Worm (Caenorhabditis elegans) whole organism, L3 larva: ENCODE data around the gene mrps-23.

Experiments
- R02D3.7 ChIP-seq: fragments of 150-350 bp; optimal IDR thresholded peaks from 2 replicates; lab custom pipeline; 2014; ENCODE audit warnings: missing biosample characterization, missing genetic modification characterization
- ceh-16 ChIP-seq: sonication (generic microtip); optimal IDR thresholded peaks from 2 replicates; lab custom pipeline; 2017; ENCODE audit warnings: missing biosample characterization, missing genetic modification characterization
- ceh-28 ChIP-seq: fragments of 150-350 bp; optimal IDR thresholded peaks from 2 replicates; lab custom pipeline; 2014; ENCODE audit warnings: missing biosample characterization, missing genetic modification reagents, missing genetic modification characterization
- egl-27 ChIP-seq: sonication (generic microtip); optimal IDR thresholded peaks from 4 replicates; lab custom pipeline; 2017; ENCODE audit warnings: missing biosample characterization, missing genetic modification reagents, missing genetic modification characterization
- egl-5 ChIP-seq: fragments of 150-350 bp; optimal IDR thresholded peaks from 2 replicates; lab custom pipeline; 2017; ENCODE audit warnings: missing biosample characterization, missing genetic modification reagents, missing genetic modification characterization, inconsistent platforms
- elt-1 ChIP-seq: fragments of 150-350 bp; optimal IDR thresholded peaks from 2 replicates; lab custom pipeline; 2014; ENCODE audit warnings: missing biosample characterization, missing genetic modification characterization
- elt-2 ChIP-seq: sonication (generic microtip); optimal IDR thresholded peaks from 2 replicates; lab custom pipeline; 2016; ENCODE audit warnings: missing genetic modification reagents, mild to moderate bottlenecking, missing genetic modification characterization, missing compliant biosample characterization
- eor-1 ChIP-seq, 2 experiments: fragments of 150-350 bp; optimal IDR thresholded peaks; 2 replicates each; lab custom pipeline; 2014 to 2018; ENCODE audit warnings: missing biosample characterization in 2 of 2, missing genetic modification characterization in 2 of 2
- fkh-2 ChIP-seq: fragments of 150-350 bp; optimal IDR thresholded peaks from 2 replicates; lab custom pipeline; 2014; ENCODE audit warnings: missing biosample characterization, missing genetic modification reagents, missing genetic modification characterization
- fos-1 ChIP-seq: fragments of 150-350 bp; optimal IDR thresholded peaks from 2 replicates; lab custom pipeline; 2014; ENCODE audit warnings: missing biosample characterization, missing genetic modification characterization
- hmg-11 ChIP-seq: sonication (generic microtip); optimal IDR thresholded peaks from 2 replicates; lab custom pipeline; 2016; ENCODE audit warnings: missing genetic modification characterization, missing compliant biosample characterization
- jun-1 ChIP-seq: fragments of 150-350 bp; optimal IDR thresholded peaks from 2 replicates; lab custom pipeline; 2014; ENCODE audit warnings: missing biosample characterization, missing genetic modification reagents, missing genetic modification characterization
- lin-15B ChIP-seq: fragments of 150-350 bp; optimal IDR thresholded peaks from 2 replicates; lab custom pipeline; 2014; ENCODE audit warnings: missing biosample characterization, missing genetic modification characterization
- lin-39 ChIP-seq: fragments of 150-350 bp; optimal IDR thresholded peaks from 2 replicates; lab custom pipeline; 2018; ENCODE audit warnings: missing biosample characterization, missing genetic modification reagents, missing genetic modification characterization
- lsy-12 ChIP-seq: sonication (generic microtip); optimal IDR thresholded peaks from 2 replicates; lab custom pipeline; 2016; ENCODE audit warnings: mild to moderate bottlenecking, missing genetic modification characterization, missing compliant biosample characterization
- mdl-1 ChIP-seq: fragments of 150-350 bp; optimal IDR thresholded peaks from 2 replicates; lab custom pipeline; 2014; ENCODE audit warnings: missing biosample characterization, missing genetic modification characterization
- mml-1 ChIP-seq: fragments of 150-350 bp; sonication (generic microtip); optimal IDR thresholded peaks from 3 replicates; lab custom pipeline; 2014; ENCODE audit warnings: missing biosample characterization, missing genetic modification characterization
- nfya-1 ChIP-seq: sonication (generic microtip); optimal IDR thresholded peaks from 2 replicates; lab custom pipeline; 2017; ENCODE audit warnings: missing genetic modification characterization, mild to moderate bottlenecking, missing compliant biosample characterization, antibody characterized with exemption, moderate library complexity; ENCODE audit not compliant: insufficient read depth
- nhr-11 ChIP-seq: fragments of 150-350 bp; optimal IDR thresholded peaks from 2 replicates; lab custom pipeline; 2014; ENCODE audit warnings: missing biosample characterization, missing genetic modification characterization
- nhr-12 ChIP-seq: fragments of 150-350 bp; optimal IDR thresholded peaks from 2 replicates; lab custom pipeline; 2014; ENCODE audit warnings: missing biosample characterization, missing genetic modification characterization
- nhr-23 ChIP-seq: fragments of 150-350 bp; optimal IDR thresholded peaks from 2 replicates; lab custom pipeline; 2014; ENCODE audit warnings: missing biosample characterization, missing genetic modification reagents, missing genetic modification characterization
- nhr-237 ChIP-seq: fragments of 150-350 bp; optimal IDR thresholded peaks from 2 replicates; lab custom pipeline; 2014; ENCODE audit warnings: missing biosample characterization, missing genetic modification characterization
- nhr-25 ChIP-seq: sonication (generic microtip); optimal IDR thresholded peaks from 2 replicates; lab custom pipeline; 2017; ENCODE audit warnings: missing biosample characterization, missing genetic modification characterization
- nhr-28 ChIP-seq: fragments of 150-350 bp; optimal IDR thresholded peaks from 2 replicates; lab custom pipeline; 2014; ENCODE audit warnings: missing biosample characterization, missing genetic modification characterization
- nhr-43 ChIP-seq: sonication (generic microtip); optimal IDR thresholded peaks from 2 replicates; lab custom pipeline; 2016; ENCODE audit warnings: mild to moderate bottlenecking, missing genetic modification characterization, missing compliant biosample characterization; ENCODE audit not compliant: poor library complexity, severe bottlenecking
- nhr-76 ChIP-seq: fragments of 150-350 bp; sonication (generic microtip); optimal IDR thresholded peaks from 5 replicates; lab custom pipeline; 2014; ENCODE audit warnings: missing biosample characterization, missing genetic modification characterization
- nhr-77 ChIP-seq: fragments of 150-350 bp; optimal IDR thresholded peaks from 2 replicates; lab custom pipeline; 2014; ENCODE audit warnings: missing biosample characterization, missing genetic modification characterization
- pha-4 ChIP-seq: fragments of 150-350 bp; optimal IDR thresholded peaks from 2 replicates; lab custom pipeline; 2014; ENCODE audit warnings: missing biosample characterization, missing genetic modification reagents, missing genetic modification characterization
- pqm-1 ChIP-seq: fragments of 150-350 bp; optimal IDR thresholded peaks from 2 replicates; lab custom pipeline; 2017; ENCODE audit warnings: missing biosample characterization, missing genetic modification characterization, inconsistent platforms
- sea-2 ChIP-seq: fragments of 150-350 bp; sonication (generic microtip); optimal IDR thresholded peaks from 4 replicates; lab custom pipeline; 2014; ENCODE audit warnings: missing biosample characterization, missing genetic modification reagents, missing genetic modification characterization
- snpc-4 ChIP-seq: fragments of 150-350 bp; optimal IDR thresholded peaks from 2 replicates; lab custom pipeline; 2014; ENCODE audit warnings: missing biosample characterization, missing genetic modification characterization
- tbx-2 ChIP-seq: sonication (generic microtip); optimal IDR thresholded peaks from 2 replicates; lab custom pipeline; 2016; ENCODE audit warnings: mild to moderate bottlenecking, missing genetic modification characterization, missing compliant biosample characterization
- unc-39 ChIP-seq: sonication (generic microtip); optimal IDR thresholded peaks from 4 replicates; lab custom pipeline; 2017; ENCODE audit warnings: missing biosample characterization, missing genetic modification characterization
- unc-62 ChIP-seq: fragments of 150-350 bp; sonication (generic microtip); optimal IDR thresholded peaks from 4 replicates; lab custom pipeline; 2014; ENCODE audit warnings: missing biosample characterization, missing genetic modification reagents, missing genetic modification characterization
- zag-1 ChIP-seq: fragments of 150-350 bp; optimal IDR thresholded peaks from 2 replicates; lab custom pipeline; 2014; ENCODE audit warnings: missing biosample characterization, missing genetic modification characterization
- ztf-11 ChIP-seq: fragments of 150-350 bp; optimal IDR thresholded peaks from 2 replicates; lab custom pipeline; 2014; ENCODE audit warnings: missing biosample characterization, missing genetic modification characterization
- ztf-4 ChIP-seq: fragments of 150-350 bp; optimal IDR thresholded peaks from 2 replicates; lab custom pipeline; 2014; ENCODE audit warnings: missing biosample characterization, missing genetic modification characterization

mrps-23 gene

DNA sequence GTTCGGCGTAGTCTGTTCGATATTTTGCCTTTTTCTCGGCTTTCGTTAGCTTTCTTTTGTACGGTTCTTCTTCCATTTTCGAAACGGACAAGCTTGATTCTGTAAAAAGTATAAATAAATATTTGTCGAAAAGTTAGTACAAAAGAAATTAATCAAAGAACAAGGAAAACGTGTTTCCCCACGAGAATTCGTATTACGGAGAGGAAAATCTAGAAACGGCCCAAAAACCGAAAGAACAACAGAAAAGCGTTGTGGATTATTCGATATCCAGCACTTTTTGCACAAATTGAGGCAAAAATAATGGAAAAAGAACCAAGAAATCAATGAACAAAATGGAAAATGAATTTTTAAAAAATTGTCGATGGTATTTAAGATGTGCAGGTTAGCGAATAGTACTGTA is 18.8 kb upstream of the mrps-23 start, which contains the start of gene mut-7:
TSS of gene mut-7 (minus strand) at position 101 of the 400 bp plus-strand sequence.
- TF ChIP-seq egl-5 (no peak), jun-1 (tag; lab: Kevin White, UChicago) (no peak)

ce11 chrIII:9538655-9539155 is 15.2 kb upstream of the mrps-23 start, which contains the start of gene ZK1098.3:
TSS of gene ZK1098.3 (minus strand) at chrIII:9538705.
- TF ChIP-seq lin-39: no peak
- no peak for TF ChIP-seq snpc-4 (tag; lab: Kevin White, UChicago)
- TF ChIP-seq nfya-1 (tag; lab: Kevin White, UChicago): peak; percentile 44
- no peak for TF ChIP-seq fos-1 (tag; lab: Kevin White, UChicago)
- no peak for TF ChIP-seq nhr-25 (tag; lab: Kevin White, UChicago)
- TF ChIP-seq fkh-2 (tag; lab: Kevin White, UChicago): no peak
- no peak for TF ChIP-seq nhr-12 (tag; lab: Kevin White, UChicago)
- no peak for TF ChIP-seq nhr-11
- TF ChIP-seq elt-2 (tag; lab: Kevin White, UChicago): no peak
- TF ChIP-seq egl-5: no peak
- TF ChIP-seq jun-1 (tag; lab: Kevin White, UChicago): no peak
- no peak for TF ChIP-seq hmg-11 (tag; lab: Kevin White, UChicago)
- TF ChIP-seq nhr-76 (tag; lab: Kevin White, UChicago): no peak
- TF ChIP-seq unc-39 (tag; lab: Kevin White, UChicago): no peak
- TF ChIP-seq ztf-4 (tag; lab: Kevin White, UChicago): no peak
- TF ChIP-seq eor-1 (tag; optimal IDR thresholded peaks at IDR 0.05; lab: Kevin White, UChicago): no peak
- TF ChIP-seq nhr-23: no peak
- TF ChIP-seq nhr-77 (tag; lab: Kevin White, UChicago): no peak
- no peak for TF ChIP-seq nhr-43
- peak; percentile 63 for TF ChIP-seq ceh-28 (tag; lab: Kevin White, UChicago)
- TF ChIP-seq sea-2 (GFP tag; lab: Kevin White, UChicago): no peak
- TF ChIP-seq pha-4 (tag; lab: Kevin White, UChicago): peak; percentile 67
- no peak for TF ChIP-seq nhr-237 (tag; lab: Kevin White, UChicago)
- TF ChIP-seq, all 47 proteins: peak for 3

- TF ChIP-seq lsy-12 (no peak), nfya-1 (tag; lab: Kevin White, UChicago) (peak; percentile 34), pha-4 (tag; lab: Kevin White, UChicago) (peak; percentile 69), ztf-4 (tag; lab: Kevin White, UChicago) (no peak), nhr-28 (no peak)
Measured at ce11 chrIII:9528824-9529223, 5.4 kb upstream of the mrps-23 start, which contains the start of gene ZK1098.2. TSS of gene ZK1098.2 (plus strand) at chrIII:9529159.

- TF ChIP-seq mdl-1 (tag; lab: Kevin White, UChicago) (no peak), mml-1 (no peak), sea-2 (GFP tag; lab: Kevin White, UChicago) (no peak), eor-1 (tag; optimal IDR thresholded peaks at IDR 0.05; lab: Kevin White, UChicago) (no peak), tbx-2 (tag; lab: Kevin White, UChicago) (no peak), elt-1 (tag; lab: Kevin White, UChicago) (no peak), ztf-11 (tag; lab: Kevin White, UChicago) (no peak), R02D3.7 (tag; lab: Kevin White, UChicago) (no peak), egl-27 (tag; lab: Kevin White, UChicago) (no peak), pqm-1 (tag; lab: Kevin White, UChicago) (no peak), nhr-237 (tag; lab: Kevin White, UChicago) (no peak), zag-1 (tag; lab: Kevin White, UChicago) (no peak), ceh-16 (tag; lab: Kevin White, UChicago) (no peak), lin-15B (tag; lab: Kevin White, UChicago) (no peak), unc-62 (GFP tag; lab: Kevin White, UChicago) (no peak), lsy-12 (no peak), nhr-28 (no peak), egl-5 (no peak), hmg-11 (tag; lab: Kevin White, UChicago) (no peak), fkh-2 (tag; lab: Kevin White, UChicago) (no peak)
Measured at ce11 chrIII:9526851-9527250, 3.4 kb upstream of the mrps-23 start, which contains the start of gene ZK1098.6. TSS of gene ZK1098.6 (plus strand) at chrIII:9527151.
